Fruit fly (Drosophila melanogaster): Measurements from ENCODE around the gene CG10375.
A peak's percentile ranks its signal among the peaks of the same experiment; 100 is the strongest.

The CG10375 gene

DNA sequence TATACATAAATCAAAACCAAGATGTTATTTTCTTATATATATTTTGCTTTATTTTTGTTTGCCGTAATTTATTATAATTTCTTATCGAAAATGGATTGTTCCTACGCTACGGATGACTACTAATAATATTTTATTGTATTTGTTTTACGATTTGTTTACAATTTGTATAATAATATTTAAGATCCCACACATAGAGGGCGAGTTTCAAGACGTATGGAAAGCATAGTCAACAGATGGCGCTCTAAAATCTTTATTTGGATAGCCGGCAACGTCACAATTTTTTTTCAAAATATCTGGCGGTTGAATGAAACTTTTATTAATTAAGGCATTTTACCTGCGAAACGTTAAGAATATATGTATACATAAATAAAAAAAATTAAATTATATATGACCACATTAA, 45.6 kb upstream of the CG10375 start (continued):
- TF ChIP-seq CG1792 (GFP tag; optimal IDR thresholded peaks at IDR 0.05): no peak
- no peak for TF ChIP-seq gcm2 (GFP tag; optimal IDR thresholded peaks at IDR 0.05)
- no peak for TF ChIP-seq crp (GFP tag; optimal IDR thresholded peaks at IDR 0.05)
- no peak for TF ChIP-seq tup (GFP tag; optimal IDR thresholded peaks at IDR 0.05)
- peak; percentile 67 for TF ChIP-seq salm (tag; optimal IDR thresholded peaks at IDR 0.05)
- TF ChIP-seq ems (GFP tag; optimal IDR thresholded peaks at IDR 0.05): no peak
- no peak for TF ChIP-seq tgo (GFP tag; IDR thresholded peaks at IDR 0.05)
- no peak for TF ChIP-seq CG17328 (GFP tag; IDR thresholded peaks at IDR 0.05)
- no peak for TF ChIP-seq rib (GFP tag; IDR thresholded peaks at IDR 0.05)
- TF ChIP-seq pum (GFP tag; optimal IDR thresholded peaks at IDR 0.05): no peak
- TF ChIP-seq CG6254 (GFP tag; optimal IDR thresholded peaks at IDR 0.05): no peak
- no peak for TF ChIP-seq otp (GFP tag; IDR thresholded peaks at IDR 0.05)
- TF ChIP-seq Atf-2 (GFP tag; optimal IDR thresholded peaks at IDR 0.05): no peak
- peak; percentile 25 for TF ChIP-seq CG3995 (GFP tag; optimal IDR thresholded peaks at IDR 0.05)
- TF ChIP-seq CG12236 (GFP tag; optimal IDR thresholded peaks at IDR 0.05): no peak
- TF ChIP-seq pita (GFP tag; optimal IDR thresholded peaks at IDR 0.05): peak; percentile 17
- no peak for TF ChIP-seq CG14860 (GFP tag; IDR thresholded peaks at IDR 0.05; ENCODE audit: partially characterized antibody)
- no peak for TF ChIP-seq dati (GFP tag; IDR thresholded peaks at IDR 0.05)
- no peak for TF ChIP-seq ap (GFP tag; IDR thresholded peaks at IDR 0.05)
- no peak for TF ChIP-seq CG4328 (GFP tag; optimal IDR thresholded peaks at IDR 0.05)
- peak; percentile 12 for TF ChIP-seq CG8924 (tag; optimal IDR thresholded peaks at IDR 0.05)
- TF ChIP-seq psq (GFP tag; optimal IDR thresholded peaks at IDR 0.05): no peak
- TF ChIP-seq CG18599 (GFP tag; optimal IDR thresholded peaks at IDR 0.05): no peak
- TF ChIP-seq CG5953 (GFP tag; IDR thresholded peaks at IDR 0.05): no peak
- no peak for TF ChIP-seq bbx (GFP tag; IDR thresholded peaks at IDR 0.05; ENCODE audit: partially characterized antibody)
- no peak for TF ChIP-seq crol (GFP tag; IDR thresholded peaks at IDR 0.05)
- no peak for TF ChIP-seq CG10274 (GFP tag; optimal IDR thresholded peaks at IDR 0.05)
- TF ChIP-seq CG3065 (GFP tag; optimal IDR thresholded peaks at IDR 0.05): no peak
- TF ChIP-seq CG9215 (GFP tag; IDR thresholded peaks at IDR 0.05): no peak

DNA sequence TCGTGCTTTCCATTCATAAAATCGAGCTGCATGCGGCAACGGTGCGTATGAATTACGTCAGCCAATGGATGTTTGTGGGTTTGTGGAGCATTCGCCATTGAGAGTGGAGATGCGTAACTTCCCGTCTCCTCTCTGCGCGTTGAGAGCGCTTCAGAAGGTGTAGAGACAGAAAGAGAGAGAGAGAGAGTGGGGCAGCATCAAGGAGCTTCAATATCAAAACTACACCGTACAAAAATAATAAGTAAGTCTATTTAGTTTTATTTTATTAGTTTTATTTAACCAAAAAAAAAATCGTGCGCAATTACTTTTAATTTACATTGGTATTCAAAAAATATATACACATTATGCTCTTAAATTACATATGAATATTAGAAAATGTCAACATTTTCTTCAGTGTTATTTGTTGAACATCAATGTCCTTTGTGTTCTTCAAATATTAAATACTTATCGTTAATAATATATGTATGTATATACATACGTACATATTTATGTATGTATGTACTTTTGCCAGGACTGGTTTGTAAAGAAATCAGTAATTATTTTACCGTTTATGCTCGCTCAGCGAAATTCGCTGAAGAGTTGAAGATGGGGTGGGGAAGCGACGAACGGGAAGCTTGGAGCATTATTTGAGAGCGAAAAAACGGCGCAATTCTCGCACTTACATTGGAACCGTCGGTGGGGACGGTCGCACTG, 44.7 kb upstream of the CG10375 start, which contains the start of gene CG10365:
CG10365 (plus strand) TSS at position 652 of the 693 bp plus-strand sequence.
- no peak for TF ChIP-seq jumu (GFP tag; optimal IDR thresholded peaks at IDR 0.05)
- TF ChIP-seq Awh (GFP tag; IDR thresholded peaks at IDR 0.05): peak; percentile 61; the same call in 1 of the 2 replicates
- no peak for TF ChIP-seq MESR4 (GFP tag; optimal IDR thresholded peaks at IDR 0.05)
- TF ChIP-seq wek (GFP tag; optimal IDR thresholded peaks at IDR 0.05): no peak
- peak; percentile 88 for TF ChIP-seq CG32767 (GFP tag; IDR thresholded peaks at IDR 0.05)
- TF ChIP-seq Tbp (GFP tag; optimal IDR thresholded peaks at IDR 0.05): no peak
- peak; percentile 46 for TF ChIP-seq ATbp (GFP tag; optimal IDR thresholded peaks at IDR 0.05)
- TF ChIP-seq sd (tag; optimal IDR thresholded peaks at IDR 0.05): peak; percentile 65
- TF ChIP-seq pnt (GFP tag; optimal IDR thresholded peaks at IDR 0.05): no peak
- peak; percentile 73 for TF ChIP-seq caup (GFP tag; optimal IDR thresholded peaks at IDR 0.05; ENCODE audit: severe bottlenecking)
- TF ChIP-seq Hey (tag; optimal IDR thresholded peaks at IDR 0.05): no peak
- TF ChIP-seq bab2 (GFP tag; optimal IDR thresholded peaks at IDR 0.05): peak; percentile 21
- TF ChIP-seq abd-A (tag; optimal IDR thresholded peaks at IDR 0.05): peak; percentile 68
- TF ChIP-seq TFAM (GFP tag; optimal IDR thresholded peaks at IDR 0.05): peak; percentile 21
- no peak for TF ChIP-seq CG33213 (GFP tag; optimal IDR thresholded peaks at IDR 0.05)
- TF ChIP-seq HLH4C (GFP tag; IDR thresholded peaks at IDR 0.05; ENCODE audit: partially characterized antibody): no peak
- TF ChIP-seq Optix (GFP tag; IDR thresholded peaks at IDR 0.05): no peak
- no peak for TF ChIP-seq Antp (GFP tag; optimal IDR thresholded peaks at IDR 0.05)
- no peak for TF ChIP-seq kni (GFP tag; optimal IDR thresholded peaks at IDR 0.05)
- TF ChIP-seq pita (GFP tag; optimal IDR thresholded peaks at IDR 0.05): no peak
- peak; percentile 91 for TF ChIP-seq row (GFP tag; IDR thresholded peaks at IDR 0.05)
- peak; percentile 58; the same call in 1 of the 3 replicates for TF ChIP-seq ase (GFP tag; IDR thresholded peaks at IDR 0.05)
- no peak for TF ChIP-seq NC2α (GFP tag; optimal IDR thresholded peaks at IDR 0.05)
- TF ChIP-seq fu2 (GFP tag; optimal IDR thresholded peaks at IDR 0.05): no peak

All from whole organism, embryonic.